Worm (Caenorhabditis elegans) whole organism, late embryonic: ENCODE results near the gene hrpk-2.

ENCODE experiments used
- K02D7.2 ChIP-seq: sonication (generic microtip); optimal IDR thresholded peaks from 2 replicates; lab custom pipeline; 2017; ENCODE audit warnings: mild to moderate bottlenecking, missing genetic modification characterization, missing compliant biosample characterization
- ama-1 ChIP-seq: fragments of 150-350 bp; optimal IDR thresholded peaks from 2 replicates; lab custom pipeline; 2014
- ceh-2 ChIP-seq: sonication (generic microtip); optimal IDR thresholded peaks from 2 replicates; lab custom pipeline; 2016; ENCODE audit warnings: missing genotype, missing genetic modification characterization, missing compliant biosample characterization
- ceh-24 ChIP-seq: sonication (generic microtip); optimal IDR thresholded peaks from 2 replicates; lab custom pipeline; 2016; ENCODE audit warnings: mild to moderate bottlenecking, missing genetic modification characterization, missing compliant biosample characterization
- ceh-45 ChIP-seq: fragments of 200-800 bp; sonication (Bioruptor generic); IDR thresholded peaks from 2 replicates; pipeline ENCODE4 v1.3.6; 2022; ENCODE audit warnings: missing genetic modification reagents, missing genetic modification characterization, missing compliant biosample characterization
- fkh-10 ChIP-seq: fragments of 150-350 bp; optimal IDR thresholded peaks from 2 replicates; lab custom pipeline; 2014; ENCODE audit warnings: missing biosample characterization, missing genetic modification reagents, missing genetic modification characterization
- gmeb-2 ChIP-seq: sonication (generic microtip); optimal IDR thresholded peaks from 2 replicates; lab custom pipeline; 2016; ENCODE audit warnings: missing genetic modification characterization, inconsistent platforms, missing compliant biosample characterization
- hlh-30 ChIP-seq: sonication (generic microtip); optimal IDR thresholded peaks from 2 replicates; lab custom pipeline; 2017; ENCODE audit warnings: antibody characterized with exemption, missing genetic modification characterization, missing compliant biosample characterization; ENCODE audit not compliant: insufficient read depth
- madf-2 ChIP-seq: sonication (generic microtip); optimal IDR thresholded peaks from 2 replicates; lab custom pipeline; 2017; ENCODE audit warnings: missing genetic modification characterization, missing compliant biosample characterization
- nfya-1 ChIP-seq: sonication (generic microtip); optimal IDR thresholded peaks from 2 replicates; lab custom pipeline; 2017; ENCODE audit warnings: missing genetic modification characterization, mild to moderate bottlenecking, missing compliant biosample characterization, antibody characterized with exemption, moderate library complexity
- pha-2 ChIP-seq: sonication (generic microtip); optimal IDR thresholded peaks from 2 replicates; lab custom pipeline; 2017; ENCODE audit warnings: mild to moderate bottlenecking, missing genetic modification characterization, missing compliant biosample characterization
- pqm-1 ChIP-seq: sonication (generic microtip); optimal IDR thresholded peaks from 2 replicates; lab custom pipeline; 2016; ENCODE audit warnings: missing genetic modification characterization, missing compliant biosample characterization
- unc-86 ChIP-seq: sonication (generic microtip); optimal IDR thresholded peaks from 2 replicates; lab custom pipeline; 2016; ENCODE audit warnings: missing genetic modification characterization, missing compliant biosample characterization

ce11 chrIII:7973968-7974607, 12.8 kb upstream of the hrpk-2 start:
- no peak for TF ChIP-seq ceh-24 (tag; lab: Kevin White, UChicago)
- no peak for TF ChIP-seq pha-2 (tag; lab: Kevin White, UChicago)
- no peak for TF ChIP-seq unc-86 (tag; lab: Kevin White, UChicago)
- TF ChIP-seq nfya-1 (tag; lab: Kevin White, UChicago): no peak
- TF ChIP-seq fkh-10 (GFP tag; lab: Kevin White, UChicago): no peak
- no peak for TF ChIP-seq K02D7.2
- no peak for TF ChIP-seq madf-2
- TF ChIP-seq pqm-1: no peak
- TF ChIP-seq hlh-30 (tag; lab: Kevin White, UChicago): no peak
- TF ChIP-seq ceh-2: no peak
- no peak for TF ChIP-seq ceh-45
- TF ChIP-seq gmeb-2 (tag; lab: Kevin White, UChicago): no peak
- no peak for TF ChIP-seq ama-1 (lab: Kevin White, UChicago)
